Worm (Caenorhabditis elegans) whole organism, late embryonic: ENCODE measurements around the gene R10E8.6.

ENCODE experiments used
- C08G9.2 ChIP-seq: sonication (generic microtip); optimal IDR thresholded peaks from 2 replicates; lab custom pipeline; 2016; ENCODE audit warnings: mild to moderate bottlenecking, missing genetic modification characterization, moderate library complexity, missing compliant biosample characterization
- nfya-1 ChIP-seq: sonication (generic microtip); optimal IDR thresholded peaks from 2 replicates; lab custom pipeline; 2017; ENCODE audit warnings: missing genetic modification characterization, mild to moderate bottlenecking, missing compliant biosample characterization, antibody characterized with exemption, moderate library complexity

DNA sequence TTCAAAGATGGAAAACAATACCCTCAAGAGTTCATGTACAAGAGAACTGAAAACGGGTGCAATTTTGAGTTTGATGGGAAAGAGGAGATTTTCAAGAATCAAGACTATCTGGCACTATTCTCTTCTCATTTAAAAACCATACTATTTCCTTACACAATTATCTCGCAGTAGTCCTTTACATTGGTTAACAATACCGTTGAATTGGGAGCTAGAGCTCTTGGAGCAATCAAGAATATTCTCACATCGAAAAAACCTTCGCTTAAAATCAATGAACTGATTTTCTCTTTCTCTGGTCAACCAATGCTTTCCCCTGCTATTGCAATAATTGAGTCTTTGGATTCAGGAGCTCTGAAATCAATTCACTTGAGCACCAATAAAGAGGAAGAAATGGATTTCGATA is 12.7 kb downstream of the R10E8.6 start, which contains the start of gene R10E8.2:
- no peak for TF ChIP-seq C08G9.2 (tag; lab: Kevin White, UChicago)
- TF ChIP-seq nfya-1 = no peak
